Worm (Caenorhabditis elegans) whole organism, midembryonic: Measurements from ENCODE around the gene srxa-5.
A peak's percentile ranks its signal among the peaks of the same experiment; 100 is the strongest.

Experiments
- T22C8.4 ChIP-seq: fragments of 200-800 bp; sonication (Bioruptor generic); IDR thresholded peaks from 2 replicates; pipeline ENCODE4 v1.3.6; 2022; ENCODE audit warnings: missing genetic modification characterization, missing compliant biosample characterization
- cog-1 ChIP-seq: sonication (generic microtip); optimal IDR thresholded peaks from 2 replicates; lab custom pipeline; 2016; ENCODE audit warnings: missing genetic modification characterization, missing compliant biosample characterization
- flt-1 ChIP-seq: fragments of 200-800 bp; sonication (Bioruptor generic); IDR thresholded peaks from 2 replicates; pipeline ENCODE4 v1.3.6; 2022; ENCODE audit warnings: missing genetic modification characterization, missing compliant biosample characterization
- klf-2 ChIP-seq: fragments of 200-800 bp; sonication (Bioruptor generic); conservative IDR thresholded peaks from 2 replicates; pipeline ENCODE4 v1.3.6; 2022; ENCODE audit warnings: missing genetic modification reagents, missing genetic modification characterization, missing compliant biosample characterization
- med-1 ChIP-seq: sonication (generic microtip); optimal IDR thresholded peaks from 2 replicates; lab custom pipeline; 2017; ENCODE audit warnings: missing genetic modification characterization, mild to moderate bottlenecking, missing compliant biosample characterization, antibody characterized with exemption, missing genetic modification reagents; ENCODE audit not compliant: insufficient read depth
- ref-1 ChIP-seq: fragments of 200-800 bp; sonication (Bioruptor generic); conservative IDR thresholded peaks from 2 replicates; pipeline ENCODE4 v1.3.6; 2022; ENCODE audit warnings: missing genetic modification reagents, missing genetic modification characterization, missing compliant biosample characterization
- tab-1 ChIP-seq: fragments of 200-800 bp; sonication (Bioruptor generic); IDR thresholded peaks from 2 replicates; pipeline ENCODE4 v1.3.6; 2022; ENCODE audit warnings: missing genetic modification characterization, missing compliant biosample characterization
- ztf-23 ChIP-seq: fragments of 200-800 bp; sonication (Bioruptor generic); IDR thresholded peaks from 2 replicates; pipeline ENCODE4 v1.3.6; 2022; ENCODE audit warnings: missing genetic modification reagents, missing genetic modification characterization, missing compliant biosample characterization
- ztf-29 ChIP-seq: fragments of 200-800 bp; sonication (Bioruptor generic); IDR thresholded peaks from 2 replicates; pipeline ENCODE4 v1.3.6; 2022; ENCODE audit warnings: missing genetic modification reagents, missing genetic modification characterization, missing compliant biosample characterization

The srxa-5 gene

ce11 chrIII:6551187-6552058 lies 18.7 kb downstream of the srxa-5 start, which contains the start of gene C09E7.7:
Gene C09E7.7 (minus strand): TSS chrIII:6551243.
- peak; percentile 66 for TF ChIP-seq cog-1 (tag; lab: Kevin White, UChicago)
- TF ChIP-seq ztf-23 (GFP tag; lab: Robert Waterston, UW): peak; percentile 72
- TF ChIP-seq flt-1: peak; percentile 87
- TF ChIP-seq T22C8.4: peak; percentile 46; the same call in 1 of the 2 replicates
- 0 out of 2 replicates have a peak, but pooled peaks have one; percentile 14 for TF ChIP-seq tab-1 (GFP tag; lab: Robert Waterston, UW)
- TF ChIP-seq klf-2 (GFP tag; lab: Robert Waterston, UW): peak; percentile 69
- peak; percentile 36; the same call in 1 of the 2 replicates for TF ChIP-seq ref-1 (GFP tag; lab: Robert Waterston, UW)
- TF ChIP-seq ztf-29 (GFP tag; lab: Robert Waterston, UW): peak; percentile 48; the same call in 1 of the 2 replicates

ce11 chrIII:6558487-6558886 lies 25.7 kb downstream of the srxa-5 start, which contains the start of gene C09E7.8:
Gene C09E7.8 (minus strand): TSS chrIII:6558587.
- no peak for TF ChIP-seq ztf-29 (GFP tag; lab: Robert Waterston, UW)
- TF ChIP-seq T22C8.4: no peak
- no peak for TF ChIP-seq ztf-23 (GFP tag; lab: Robert Waterston, UW)
- no peak for TF ChIP-seq flt-1
- TF ChIP-seq ref-1 (GFP tag; lab: Robert Waterston, UW): no peak
- TF ChIP-seq med-1 (GFP tag; lab: Kevin White, UChicago): no peak
- TF ChIP-seq tab-1 (GFP tag; lab: Robert Waterston, UW): no peak
- no peak for TF ChIP-seq cog-1 (tag; lab: Kevin White, UChicago)
- no peak for TF ChIP-seq klf-2 (GFP tag; lab: Robert Waterston, UW)

ce11 chrIII:6577159-6577558 lies 44.4 kb downstream of the srxa-5 start:
- TF ChIP-seq cog-1 (tag; lab: Kevin White, UChicago) (no peak), med-1 (GFP tag; lab: Kevin White, UChicago) (no peak), flt-1 (no peak), klf-2 (GFP tag; lab: Robert Waterston, UW) (no peak), T22C8.4 (no peak), ztf-23 (GFP tag; lab: Robert Waterston, UW) (no peak), ref-1 (GFP tag; lab: Robert Waterston, UW) (no peak)

DNA sequence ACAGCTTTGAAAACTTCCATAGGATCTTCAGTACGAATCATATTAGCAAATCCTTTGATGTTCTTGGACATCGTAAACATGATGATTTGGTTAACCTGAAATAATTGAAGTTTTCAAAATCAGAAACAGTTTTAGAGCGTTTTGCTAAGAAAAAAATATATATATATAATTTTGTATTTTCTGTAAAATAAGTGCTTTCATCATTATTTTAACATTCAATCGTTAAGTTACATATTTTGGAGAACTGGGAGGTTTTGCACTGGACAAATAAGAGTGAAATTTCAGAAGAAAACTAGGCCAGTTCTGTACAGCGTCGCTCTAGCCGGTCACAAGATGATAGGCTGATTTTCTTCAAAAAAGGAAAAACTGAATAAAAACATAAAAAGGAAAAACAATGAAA lies 45.8 kb downstream of the srxa-5 start, which contains the start of gene F27B3.6:
Gene F27B3.6, minus strand, starts transcription at position 101 of the 400 bp plus-strand sequence.
- TF ChIP-seq T22C8.4: no peak
- no peak for TF ChIP-seq ztf-23 (GFP tag; lab: Robert Waterston, UW)
- TF ChIP-seq flt-1: no peak
- TF ChIP-seq cog-1 (tag; lab: Kevin White, UChicago): no peak
- TF ChIP-seq ref-1 (GFP tag; lab: Robert Waterston, UW): no peak
- no peak for TF ChIP-seq tab-1 (GFP tag; lab: Robert Waterston, UW)

- no peak for TF ChIP-seq ztf-29 (GFP tag; lab: Robert Waterston, UW)
- no peak for TF ChIP-seq cog-1 (tag; lab: Kevin White, UChicago)
- no peak for TF ChIP-seq med-1 (GFP tag; lab: Kevin White, UChicago)
- no peak for TF ChIP-seq tab-1 (GFP tag; lab: Robert Waterston, UW)
- TF ChIP-seq ztf-23 (GFP tag; lab: Robert Waterston, UW): no peak
- TF ChIP-seq klf-2 (GFP tag; lab: Robert Waterston, UW): no peak
- no peak for TF ChIP-seq flt-1
Observed at ce11 chrIII:6579398-6579797, 46.7 kb downstream of the srxa-5 start, which contains the start of gene F27B3.8. Gene F27B3.8 (plus strand): TSS chrIII:6579698.

ce11 chrIII:6581585-6581984 lies 48.8 kb downstream of the srxa-5 start, which contains the start of gene acr-21:
Gene acr-21 (plus strand): TSS chrIII:6581885.
- no peak for TF ChIP-seq med-1 (GFP tag; lab: Kevin White, UChicago)
- no peak for TF ChIP-seq cog-1 (tag; lab: Kevin White, UChicago)
- no peak for TF ChIP-seq ztf-23 (GFP tag; lab: Robert Waterston, UW)
- no peak for TF ChIP-seq tab-1 (GFP tag; lab: Robert Waterston, UW)
- no peak for TF ChIP-seq T22C8.4
- no peak for TF ChIP-seq ref-1 (GFP tag; lab: Robert Waterston, UW)
- no peak for TF ChIP-seq flt-1
- TF ChIP-seq klf-2 (GFP tag; lab: Robert Waterston, UW): no peak
- TF ChIP-seq ztf-29 (GFP tag; lab: Robert Waterston, UW): no peak
